Fruit fly (Drosophila melanogaster): ENCODE results near the gene Der-1.
A peak's percentile ranks its signal among the peaks of the same experiment; 100 is the strongest.

The Der-1 gene

DNA sequence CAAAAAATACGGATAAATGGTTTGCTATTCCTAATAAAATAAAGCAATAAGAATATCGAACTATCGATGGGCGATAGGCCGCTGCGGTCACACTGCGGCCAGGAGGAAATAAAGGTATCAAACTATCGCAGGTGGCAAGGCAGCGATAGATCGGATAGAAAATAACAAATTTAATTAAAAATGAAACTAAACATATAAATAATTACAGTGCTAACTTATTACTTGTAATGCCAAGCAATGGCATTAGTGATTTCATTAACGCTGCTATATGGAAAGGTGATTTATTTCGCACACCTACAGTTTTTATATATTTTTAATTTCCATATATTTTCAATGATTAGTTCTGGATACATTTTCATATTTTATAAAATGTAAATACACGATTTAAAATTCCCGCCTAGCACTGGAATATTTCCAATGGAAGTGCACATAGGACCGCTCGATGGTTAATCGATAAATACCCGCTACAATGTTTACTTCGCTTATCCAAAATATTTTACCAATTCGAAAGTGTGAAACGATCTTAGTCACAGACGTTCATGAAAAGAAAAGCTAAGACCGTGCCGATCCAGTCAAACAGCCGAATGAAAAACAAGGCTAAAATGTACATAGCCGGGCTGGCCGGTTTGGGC is 7.1 kb downstream of the Der-1 start, which contains the start of the genes CG15356 and CG15362 (continued):
- peak; percentile 15 for TF ChIP-seq vfl (GFP tag; optimal IDR thresholded peaks at IDR 0.05)
- no peak for TF ChIP-seq Deaf1 (tag; optimal IDR thresholded peaks at IDR 0.05)
- TF ChIP-seq Lim3 (GFP tag; IDR thresholded peaks at IDR 0.05): no peak
- peak; percentile 48 for TF ChIP-seq CG3847 (GFP tag; IDR thresholded peaks at IDR 0.05)
- peak; percentile 28; the same call in 1 of the 2 replicates for TF ChIP-seq CG10366 (GFP tag; IDR thresholded peaks at IDR 0.05)
- TF ChIP-seq Fer2 (tag; optimal IDR thresholded peaks at IDR 0.05): peak; percentile 8
- TF ChIP-seq nerfin-1 (tag; optimal IDR thresholded peaks at IDR 0.05): no peak
- peak; percentile 14 for TF ChIP-seq CG10462 (GFP tag; optimal IDR thresholded peaks at IDR 0.05)
- peak; percentile 99 for TF ChIP-seq bbx (GFP tag; IDR thresholded peaks at IDR 0.05; ENCODE audit: partially characterized antibody)
- peak; percentile 53 for TF ChIP-seq kah (GFP tag; optimal IDR thresholded peaks at IDR 0.05)
- TF ChIP-seq CG2129 (GFP tag; IDR thresholded peaks at IDR 0.05; ENCODE audit: partially characterized antibody): peak; percentile 94
- peak; percentile 19 for TF ChIP-seq CG13424 (tag; optimal IDR thresholded peaks at IDR 0.05)
- peak; percentile 29 for TF ChIP-seq HLH54F (GFP tag; optimal IDR thresholded peaks at IDR 0.05)
- TF ChIP-seq Sox100B (GFP tag; optimal IDR thresholded peaks at IDR 0.05): no peak
- TF ChIP-seq tgo (GFP tag; IDR thresholded peaks at IDR 0.05): no peak
- peak; percentile 20 for TF ChIP-seq CG1647 (GFP tag; optimal IDR thresholded peaks at IDR 0.05)
- TF ChIP-seq CG7963 (GFP tag; IDR thresholded peaks at IDR 0.05; ENCODE audit: partially characterized antibody): peak; percentile 99
- peak; percentile 98 for TF ChIP-seq zen2 (GFP tag; IDR thresholded peaks at IDR 0.05; ENCODE audit: partially characterized antibody)
- peak; percentile 86 for TF ChIP-seq Ets97D (GFP tag; optimal IDR thresholded peaks at IDR 0.05)
- peak; percentile 99 for TF ChIP-seq unc-4 (GFP tag; IDR thresholded peaks at IDR 0.05; ENCODE audit: partially characterized antibody)
- TF ChIP-seq ssp (GFP tag; IDR thresholded peaks at IDR 0.05): no peak
- no peak for TF ChIP-seq dmrt99B (tag; optimal IDR thresholded peaks at IDR 0.05)
- TF ChIP-seq zen (tag; optimal IDR thresholded peaks at IDR 0.05): peak; percentile 7
- peak; percentile 98 for TF ChIP-seq HLH4C (GFP tag; IDR thresholded peaks at IDR 0.05; ENCODE audit: partially characterized antibody)
- peak; percentile 40 for TF ChIP-seq lilli (GFP tag; optimal IDR thresholded peaks at IDR 0.05)
- TF ChIP-seq CG17361 (GFP tag; IDR thresholded peaks at IDR 0.05): peak; percentile 58; the same call in 1 of the 3 replicates
- peak; percentile 83 for TF ChIP-seq CG12659 (GFP tag; optimal IDR thresholded peaks at IDR 0.05)
- peak; percentile 99 for TF ChIP-seq vnd (GFP tag; IDR thresholded peaks at IDR 0.05; ENCODE audit: partially characterized antibody)
- TF ChIP-seq Spps (tag; optimal IDR thresholded peaks at IDR 0.05): no peak
- no peak for TF ChIP-seq tx (GFP tag; optimal IDR thresholded peaks at IDR 0.05)
- no peak for TF ChIP-seq CG17328 (GFP tag; IDR thresholded peaks at IDR 0.05)
- TF ChIP-seq Optix (GFP tag; IDR thresholded peaks at IDR 0.05): no peak
- TF ChIP-seq CG2712 (tag; optimal IDR thresholded peaks at IDR 0.05): peak; percentile 59
- TF ChIP-seq B-H1 (GFP tag; IDR thresholded peaks at IDR 0.05): peak; percentile 12; the same call in 1 of the 3 replicates
- peak; percentile 17 for TF ChIP-seq BtbVII (GFP tag; optimal IDR thresholded peaks at IDR 0.05)
- TF ChIP-seq CG33213 (GFP tag; optimal IDR thresholded peaks at IDR 0.05): no peak
- peak; percentile 19 for TF ChIP-seq CG17829 (tag; optimal IDR thresholded peaks at IDR 0.05)
- 0 out of 3 replicates have a peak, but pooled peaks have one; percentile 32 for TF ChIP-seq CG34422 (GFP tag; IDR thresholded peaks at IDR 0.05)
- TF ChIP-seq HHEX (GFP tag; optimal IDR thresholded peaks at IDR 0.05): peak; percentile 21
- TF ChIP-seq CG6683 (GFP tag; optimal IDR thresholded peaks at IDR 0.05): peak; percentile 10
- TF ChIP-seq Hr3 (GFP tag; optimal IDR thresholded peaks at IDR 0.05): peak; percentile 39
- peak; percentile 63 for TF ChIP-seq CG14710 (tag; optimal IDR thresholded peaks at IDR 0.05)
- peak; percentile 81 for TF ChIP-seq sens (GFP tag)
- no peak for TF ChIP-seq btn (GFP tag; optimal IDR thresholded peaks at IDR 0.05)
- TF ChIP-seq CG17385 (GFP tag; optimal IDR thresholded peaks at IDR 0.05): no peak
- TF ChIP-seq CG4282 (GFP tag; optimal IDR thresholded peaks at IDR 0.05): no peak
- peak; percentile 90 for TF ChIP-seq Dref (GFP tag; IDR thresholded peaks at IDR 0.05)
- peak; percentile 99 for TF ChIP-seq ato (GFP tag; IDR thresholded peaks at IDR 0.05; ENCODE audit: partially characterized antibody)
- no peak for TF ChIP-seq CG31365 (tag; optimal IDR thresholded peaks at IDR 0.05)

Measured in whole organism, embryonic.